Fruit fly (Drosophila melanogaster): ENCODE data around the gene CG14369.

The CG14369 gene

dm6 chr3R:13596409-13596808 lies 4.0 kb upstream of the CG14369 start (continued):
- TF ChIP-seq tll (GFP tag; optimal IDR thresholded peaks at IDR 0.05): no peak
- TF ChIP-seq Mrtf (GFP tag; IDR thresholded peaks at IDR 0.05): no peak
- no peak for TF ChIP-seq odd (GFP tag; optimal IDR thresholded peaks at IDR 0.05)
- no peak for TF ChIP-seq knrl (GFP tag; IDR thresholded peaks at IDR 0.05; ENCODE audit: partially characterized antibody)
- TF ChIP-seq pnt (GFP tag; optimal IDR thresholded peaks at IDR 0.05): no peak
- TF ChIP-seq fd64A (GFP tag; optimal IDR thresholded peaks at IDR 0.05): no peak
- no peak for TF ChIP-seq gsb-n (tag; optimal IDR thresholded peaks at IDR 0.05)
- TF ChIP-seq Dref (GFP tag; IDR thresholded peaks at IDR 0.05): no peak
- no peak for TF ChIP-seq CG16863 (GFP tag; optimal IDR thresholded peaks at IDR 0.05)
- no peak for TF ChIP-seq Blimp-1 (GFP tag; optimal IDR thresholded peaks at IDR 0.05)
- TF ChIP-seq pan (optimal IDR thresholded peaks at IDR 0.05): no peak
- peak in 1 of 2 experiments; percentile 15 for TF ChIP-seq pan (GFP tag; optimal IDR thresholded peaks at IDR 0.05 in 1 of 2, IDR thresholded peaks at IDR 0.05 in 1 of 2)
- no peak for TF ChIP-seq sqz (GFP tag; optimal IDR thresholded peaks at IDR 0.05)
- TF ChIP-seq aop (GFP tag; IDR thresholded peaks at IDR 0.05): no peak
- TF ChIP-seq YL-1 (GFP tag; optimal IDR thresholded peaks at IDR 0.05): no peak
- TF ChIP-seq gcm (GFP tag; optimal IDR thresholded peaks at IDR 0.05): no peak
- peak; percentile 40 for TF ChIP-seq CG18599 (GFP tag; optimal IDR thresholded peaks at IDR 0.05)
- no peak for TF ChIP-seq CG4854 (GFP tag; optimal IDR thresholded peaks at IDR 0.05)
- no peak for TF ChIP-seq CG11696 (GFP tag; IDR thresholded peaks at IDR 0.05)
- TF ChIP-seq Stat92E (GFP tag; optimal IDR thresholded peaks at IDR 0.05): no peak
- TF ChIP-seq z (GFP tag; IDR thresholded peaks at IDR 0.05): no peak
- TF ChIP-seq Ets65A (GFP tag): peak; percentile 38
- no peak for TF ChIP-seq gsb (GFP tag; IDR thresholded peaks at IDR 0.05)
- TF ChIP-seq CG15011 (GFP tag; optimal IDR thresholded peaks at IDR 0.05): no peak
- no peak for TF ChIP-seq CG2199 (GFP tag; IDR thresholded peaks at IDR 0.05)
- peak; percentile 39; the same call in 1 of the 2 replicates for TF ChIP-seq CG32532 (GFP tag; IDR thresholded peaks at IDR 0.05)
- TF ChIP-seq CTCF (GFP tag; optimal IDR thresholded peaks at IDR 0.05): no peak
- no peak for TF ChIP-seq wor (GFP tag; IDR thresholded peaks at IDR 0.05)
- no peak for TF ChIP-seq CG12071 (GFP tag; optimal IDR thresholded peaks at IDR 0.05)
- TF ChIP-seq CG10565 (GFP tag; optimal IDR thresholded peaks at IDR 0.05): no peak
- TF ChIP-seq sna (GFP tag; IDR thresholded peaks at IDR 0.05; ENCODE audit: partially characterized antibody): no peak
- TF ChIP-seq CG8765 (GFP tag; IDR thresholded peaks at IDR 0.05): no peak
- TF ChIP-seq sr (GFP tag; IDR thresholded peaks at IDR 0.05): no peak
- no peak for TF ChIP-seq CG1832 (GFP tag; optimal IDR thresholded peaks at IDR 0.05)
- TF ChIP-seq CG2875 (GFP tag; optimal IDR thresholded peaks at IDR 0.05): no peak
- peak; percentile 23 for TF ChIP-seq Sox102F (GFP tag; optimal IDR thresholded peaks at IDR 0.05)
- TF ChIP-seq CG18262 (tag; optimal IDR thresholded peaks at IDR 0.05): no peak
- no peak for TF ChIP-seq CG31441 (GFP tag; IDR thresholded peaks at IDR 0.05)
- TF ChIP-seq tin (GFP tag; optimal IDR thresholded peaks at IDR 0.05): no peak
- no peak for TF ChIP-seq chinmo (GFP tag; IDR thresholded peaks at IDR 0.05; ENCODE audit: partially characterized antibody)
- no peak for TF ChIP-seq HHEX (GFP tag; optimal IDR thresholded peaks at IDR 0.05)
- TF ChIP-seq CG7786 (GFP tag; optimal IDR thresholded peaks at IDR 0.05): no peak
- no peak for TF ChIP-seq CG12104 (GFP tag; optimal IDR thresholded peaks at IDR 0.05)
- TF ChIP-seq CG3838 (GFP tag; optimal IDR thresholded peaks at IDR 0.05): no peak
- TF ChIP-seq Elba2 (GFP tag; optimal IDR thresholded peaks at IDR 0.05): no peak
- peak; percentile 56 for TF ChIP-seq Ptx1 (GFP tag; IDR thresholded peaks at IDR 0.05)
- TF ChIP-seq gem (tag; optimal IDR thresholded peaks at IDR 0.05): peak; percentile 50
- peak; percentile 15; the same call in 1 of the 2 replicates for TF ChIP-seq vvl (GFP tag; IDR thresholded peaks at IDR 0.05)
- TF ChIP-seq D19B (GFP tag; optimal IDR thresholded peaks at IDR 0.05): no peak
- TF ChIP-seq mld (GFP tag; IDR thresholded peaks at IDR 0.05; ENCODE audit: partially characterized antibody): no peak
- no peak for TF ChIP-seq en (GFP tag; optimal IDR thresholded peaks at IDR 0.05)

Data from whole organism, embryonic.